Worm (Caenorhabditis elegans) whole organism, midembryonic: ENCODE results near the gene T07D1.3.

Source experiments
- cog-1 ChIP-seq: sonication (generic microtip); optimal IDR thresholded peaks from 2 replicates; lab custom pipeline; 2016; ENCODE audit warnings: missing genetic modification characterization, missing compliant biosample characterization
- flt-1 ChIP-seq: fragments of 200-800 bp; sonication (Bioruptor generic); IDR thresholded peaks from 2 replicates; pipeline ENCODE4 v1.3.6; 2022; ENCODE audit warnings: missing genetic modification characterization, missing compliant biosample characterization
- med-1 ChIP-seq: sonication (generic microtip); optimal IDR thresholded peaks from 2 replicates; lab custom pipeline; 2017; ENCODE audit warnings: missing genetic modification characterization, mild to moderate bottlenecking, missing compliant biosample characterization, antibody characterized with exemption, missing genetic modification reagents; ENCODE audit not compliant: insufficient read depth
- ref-1 ChIP-seq: fragments of 200-800 bp; sonication (Bioruptor generic); conservative IDR thresholded peaks from 2 replicates; pipeline ENCODE4 v1.3.6; 2022; ENCODE audit warnings: missing genetic modification reagents, missing genetic modification characterization, missing compliant biosample characterization
- tab-1 ChIP-seq: fragments of 200-800 bp; sonication (Bioruptor generic); IDR thresholded peaks from 2 replicates; pipeline ENCODE4 v1.3.6; 2022; ENCODE audit warnings: missing genetic modification characterization, missing compliant biosample characterization
- ztf-23 ChIP-seq: fragments of 200-800 bp; sonication (Bioruptor generic); IDR thresholded peaks from 2 replicates; pipeline ENCODE4 v1.3.6; 2022; ENCODE audit warnings: missing genetic modification reagents, missing genetic modification characterization, missing compliant biosample characterization
- ztf-29 ChIP-seq: fragments of 200-800 bp; sonication (Bioruptor generic); IDR thresholded peaks from 2 replicates; pipeline ENCODE4 v1.3.6; 2022; ENCODE audit warnings: missing genetic modification reagents, missing genetic modification characterization, missing compliant biosample characterization

ce11 chrX:2439309-2439708, 3.9 kb downstream of the T07D1.3 start:
- TF ChIP-seq ztf-29 (GFP tag; lab: Robert Waterston, UW) (no peak), cog-1 (tag; lab: Kevin White, UChicago) (no peak), ztf-23 (no peak), flt-1 (GFP tag; lab: Robert Waterston, UW) (no peak), tab-1 (GFP tag; lab: Robert Waterston, UW) (no peak), med-1 (GFP tag; lab: Kevin White, UChicago) (no peak), ref-1 (GFP tag; lab: Robert Waterston, UW) (no peak)
